Worm (Caenorhabditis elegans) whole organism, L4/young adult: Measurements from ENCODE around the gene clec-186.

Experiments
- W03F9.2 ChIP-seq: fragments of 150-350 bp; optimal IDR thresholded peaks from 2 replicates; lab custom pipeline; 2014; ENCODE audit warnings: missing biosample characterization, missing genetic modification characterization
- dao-5 ChIP-seq: sonication (generic microtip); optimal IDR thresholded peaks from 2 replicates; lab custom pipeline; 2016; ENCODE audit warnings: missing genotype, missing genetic modification characterization, moderate library complexity, missing compliant biosample characterization

DNA sequence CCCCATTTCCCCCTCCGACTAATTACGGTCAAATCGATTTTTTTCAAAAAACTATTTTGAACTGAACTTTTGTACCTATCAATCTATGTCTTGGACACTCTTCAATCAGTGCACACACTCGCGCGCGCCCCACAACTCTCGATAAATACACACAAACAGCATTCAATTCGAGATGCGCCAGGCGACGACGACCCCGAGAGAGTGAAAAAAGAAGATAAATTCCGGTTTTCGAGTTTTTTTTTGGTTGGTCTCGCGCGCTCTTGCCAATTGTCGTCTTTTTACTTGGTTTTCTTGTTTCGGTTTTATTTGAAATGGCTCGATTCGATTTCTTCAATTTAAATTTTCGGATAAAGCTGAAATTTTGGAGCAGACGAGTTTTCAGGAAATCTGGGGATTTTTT lies 25.6 kb upstream of the clec-186 start:
- TF ChIP-seq dao-5 (tag; lab: Kevin White, UChicago) (no peak), W03F9.2 (tag; lab: Kevin White, UChicago) (no peak)
